Worm (Caenorhabditis elegans): ENCODE measurements around the gene cyp-33E3.

ce11 chrIV:8648502-8648901 lies 33.7 kb downstream of the cyp-33E3 start, which contains the start of gene cyp-33E1:
- TF ChIP-seq snpc-4 (tag; optimal IDR thresholded peaks at IDR 0.05) (no peak), skn-1 (tag; optimal IDR thresholded peaks at IDR 0.05) (no peak), nhr-77 (tag; optimal IDR thresholded peaks at IDR 0.05) (no peak), nhr-12 (tag; optimal IDR thresholded peaks at IDR 0.05) (no peak), elt-3 (tag; optimal IDR thresholded peaks at IDR 0.05) (no peak), unc-39 (tag; optimal IDR thresholded peaks at IDR 0.05) (no peak), ceh-82 (tag; optimal IDR thresholded peaks at IDR 0.05) (no peak), ceh-16 (tag; optimal IDR thresholded peaks at IDR 0.05) (no peak)
